Worm (Caenorhabditis elegans): ENCODE data around the gene srab-7.

DNA sequence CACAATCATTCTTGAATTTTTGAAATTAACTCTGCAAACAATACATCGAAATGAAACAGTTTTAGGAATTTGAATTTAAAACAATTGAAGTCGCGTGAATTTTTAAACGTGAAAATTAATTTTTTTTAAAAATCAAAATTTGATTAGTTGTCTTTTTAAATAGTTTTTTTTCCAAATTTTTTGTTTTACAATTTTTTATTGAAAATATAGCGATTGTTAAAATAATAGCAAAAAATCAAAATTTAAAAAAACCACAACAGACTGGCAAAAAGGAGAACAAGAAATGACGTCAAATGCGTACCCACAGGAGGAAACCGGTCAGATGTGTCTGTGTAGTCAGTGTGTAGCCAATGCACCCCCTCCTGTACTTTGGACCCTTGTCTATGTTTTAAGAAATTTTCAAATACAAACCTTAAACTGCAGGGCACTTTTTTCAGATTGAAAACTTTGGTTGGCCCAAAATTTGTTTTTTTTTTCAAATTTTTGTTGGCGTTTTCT, 41.9 kb upstream of the srab-7 start, which contains the start of the genes Y73C8B.1 and Y73C8B.5:
- no peak for TF ChIP-seq dao-5 (tag; optimal IDR thresholded peaks at IDR 0.05)
- TF ChIP-seq him-1 (tag; optimal IDR thresholded peaks at IDR 0.05) = no peak
- TF ChIP-seq W03F9.2 (tag; optimal IDR thresholded peaks at IDR 0.05) = no peak

All from whole organism, L4/young adult.